Worm (Caenorhabditis elegans) whole organism, dauer: ENCODE measurements around the gene T22F3.10.
"Not testable (repeated sequence)": the region's sequence is repeated elsewhere in the genome, so short reads cannot be mapped to it uniquely, and the experiment has no call there.

Experiments used
- unc-62 ChIP-seq: sonication (generic microtip); optimal IDR thresholded peaks from 2 replicates; lab custom pipeline; 2017; ENCODE audit warnings: missing biosample characterization, missing genetic modification reagents, missing genetic modification characterization

The T22F3.10 gene

ce11 chrV:3606391-3606790 lies 5.2 kb downstream of the T22F3.10 start:
- no peak for TF ChIP-seq unc-62

- TF ChIP-seq unc-62, result no peak
Observed at ce11 chrV:3605325-3605724, 6.2 kb downstream of the T22F3.10 start, which contains the start of gene T22F3.8. TSS of gene T22F3.8 (minus strand) at chrV:3605425.

- no peak for TF ChIP-seq unc-62
Observed at ce11 chrV:3600570-3600969, 11.0 kb downstream of the T22F3.10 start, which contains the start of gene T22F3.7. TSS of gene T22F3.7 (minus strand) at chrV:3600670.

DNA sequence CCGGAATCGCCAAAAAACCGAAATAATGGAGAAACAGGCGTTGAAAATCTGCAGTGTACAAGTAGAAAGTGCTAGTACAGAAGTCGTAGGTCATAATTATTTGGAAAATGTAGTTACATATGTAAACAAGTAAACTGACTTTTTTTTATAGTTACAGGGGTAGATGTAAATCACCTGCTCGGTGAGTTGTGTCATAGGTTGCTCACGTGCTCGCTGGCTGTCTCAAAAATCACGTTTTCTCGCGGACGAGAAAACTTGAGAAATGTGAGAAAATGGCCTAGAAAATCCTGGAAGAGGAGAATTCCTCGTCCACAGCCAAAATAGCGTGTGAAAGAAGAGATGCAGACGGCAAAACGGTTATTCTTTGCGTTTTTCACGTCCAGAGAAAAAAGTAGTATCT lies 14.5 kb downstream of the T22F3.10 start, which contains the start of gene srh-212:
Gene srh-212, minus strand, starts transcription at position 101 of the 400 bp plus-strand sequence.
- TF ChIP-seq unc-62, result not testable (repeated sequence)

- TF ChIP-seq unc-62, result no peak
Observed at ce11 chrV:3594936-3595335, 16.6 kb downstream of the T22F3.10 start, which contains the start of gene srh-213. TSS of gene srh-213 (minus strand) at chrV:3595036.

ce11 chrV:3592099-3592498 lies 19.5 kb downstream of the T22F3.10 start, which contains the start of gene T22F3.12:
TSS of gene T22F3.12 (minus strand) at chrV:3592199.
- TF ChIP-seq unc-62, result no peak

DNA sequence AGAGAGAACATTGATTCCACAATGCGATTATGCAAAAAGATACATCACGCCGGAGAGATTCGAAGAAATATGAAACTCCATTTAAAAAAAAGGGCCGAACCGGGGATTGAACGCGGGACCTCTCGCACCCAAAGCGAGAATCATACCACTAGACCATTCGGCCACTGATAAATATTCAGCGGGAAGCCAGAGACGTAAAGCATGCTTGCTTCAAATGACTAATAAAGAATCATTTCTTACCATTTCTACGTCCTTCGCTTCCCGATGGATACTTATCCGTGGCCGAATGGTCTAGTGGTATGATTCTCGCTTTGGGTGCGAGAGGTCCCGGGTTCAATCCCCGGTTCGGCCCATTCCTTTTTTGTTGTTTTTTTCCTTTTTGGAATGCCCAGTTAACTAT lies 23.3 kb downstream of the T22F3.10 start:
- TF ChIP-seq unc-62, result no peak

DNA sequence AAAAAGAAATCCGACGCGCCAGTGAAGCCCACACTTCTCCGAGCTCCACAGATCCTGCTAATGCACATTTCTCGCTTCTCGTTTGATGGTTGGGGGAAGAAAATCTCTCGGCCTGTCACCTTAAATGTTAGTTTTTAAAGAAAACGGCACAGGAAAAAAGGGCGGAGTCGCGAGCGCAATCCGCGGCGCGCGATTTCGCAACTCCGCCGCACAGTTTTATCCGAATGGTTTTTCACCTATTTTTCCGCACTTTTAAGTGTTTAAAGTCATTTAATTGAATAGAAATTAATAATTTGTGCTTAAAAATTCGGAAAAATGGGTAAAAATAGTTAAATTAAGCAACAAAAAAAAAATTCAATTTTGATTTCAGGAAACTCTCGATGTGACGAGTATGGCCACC lies 23.9 kb downstream of the T22F3.10 start:
- no peak for TF ChIP-seq unc-62

DNA sequence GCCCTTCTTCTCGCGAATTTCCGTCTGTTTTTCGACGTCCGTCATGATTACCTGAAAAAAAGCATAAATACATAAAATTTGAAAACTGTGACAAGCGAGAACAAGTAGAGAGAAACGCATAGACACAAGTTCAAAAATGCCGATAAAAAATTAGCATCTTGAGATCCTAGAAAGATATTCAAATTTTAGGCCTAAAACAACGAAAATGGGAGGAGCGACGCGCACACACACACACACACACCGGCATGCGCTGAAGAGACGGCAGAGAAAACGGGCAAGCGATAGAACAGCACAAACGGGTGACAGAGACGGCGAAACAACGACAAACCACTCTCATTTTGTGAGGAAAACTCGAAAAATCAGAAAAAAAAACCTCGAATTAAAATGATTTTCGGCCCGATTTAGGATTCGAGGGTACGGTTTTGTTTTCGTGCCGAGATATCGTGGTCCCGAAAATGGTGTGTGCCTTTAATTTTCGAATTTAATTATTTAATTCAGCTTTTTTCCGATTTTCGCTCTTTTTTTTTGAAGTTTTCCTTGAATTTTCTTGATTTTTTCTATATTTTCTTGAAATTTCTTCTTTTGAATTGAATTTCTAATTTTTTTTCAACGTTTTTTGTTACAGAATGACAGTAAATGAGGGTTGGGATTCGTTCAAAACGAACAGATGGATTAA lies 25.4 kb downstream of the T22F3.10 start, which contains the start of the genes rpl-11.1 and T22F3.2:
Gene rpl-11.1, minus strand, starts transcription at position 51 of the 676 bp plus-strand sequence.
Gene T22F3.2, plus strand, starts transcription at position 626 of the 676 bp plus-strand sequence.
- no peak for TF ChIP-seq unc-62

DNA sequence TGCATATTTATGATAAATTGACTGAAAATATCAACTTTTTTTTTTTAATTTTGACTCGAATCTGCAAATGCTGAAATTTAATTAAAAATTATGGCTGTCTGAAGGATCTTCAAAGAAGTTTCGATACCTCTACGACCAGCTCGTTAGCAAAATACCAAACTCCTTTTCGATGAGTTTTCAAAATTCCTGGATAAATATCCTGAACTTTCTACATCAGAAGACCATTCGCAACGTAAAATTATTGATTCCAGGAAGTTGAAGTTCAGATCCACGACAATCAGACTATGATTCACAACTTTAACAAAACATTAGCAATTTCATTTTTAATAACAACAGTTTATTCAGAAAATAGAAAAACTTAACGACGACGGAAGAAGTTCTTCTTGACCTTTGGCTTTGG lies 26.5 kb downstream of the T22F3.10 start:
- no peak for TF ChIP-seq unc-62

DNA sequence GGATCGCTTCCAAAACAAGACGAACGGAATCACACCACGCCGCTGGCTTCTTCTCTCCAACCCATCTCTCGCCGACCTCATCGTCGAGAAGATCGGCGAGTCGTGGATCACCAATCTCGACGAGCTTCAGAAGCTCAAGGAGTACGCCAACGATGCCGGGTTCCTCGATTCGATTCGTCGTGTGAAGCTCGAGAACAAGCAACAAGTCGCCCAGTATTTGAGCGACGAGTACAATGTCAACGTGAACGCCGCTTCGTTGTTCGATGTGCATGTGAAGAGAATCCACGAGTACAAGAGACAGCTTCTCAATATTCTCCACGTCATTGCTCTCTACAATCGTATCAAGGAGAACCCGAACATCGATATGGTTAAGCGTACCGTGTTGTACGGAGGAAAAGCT lies 27.9 kb downstream of the T22F3.10 start:
- TF ChIP-seq unc-62, result no peak

DNA sequence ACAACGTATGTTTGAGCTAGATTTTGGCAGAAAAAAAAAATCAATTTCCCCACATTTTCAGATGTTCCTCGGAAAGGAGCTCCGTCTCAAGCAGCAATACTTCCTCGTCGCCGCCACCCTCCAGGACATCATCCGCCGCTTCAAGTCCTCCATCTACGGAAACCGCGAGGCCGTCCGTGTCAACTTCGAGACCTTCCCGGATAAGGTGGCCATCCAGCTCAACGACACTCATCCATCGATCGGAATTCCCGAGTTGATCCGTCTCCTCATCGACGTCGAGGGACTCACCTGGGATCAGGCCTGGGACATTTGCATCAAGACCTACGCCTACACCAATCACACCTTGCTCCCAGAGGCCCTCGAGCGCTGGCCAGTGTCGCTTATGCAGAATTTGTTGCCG lies 28.9 kb downstream of the T22F3.10 start:
- no peak for TF ChIP-seq unc-62

DNA sequence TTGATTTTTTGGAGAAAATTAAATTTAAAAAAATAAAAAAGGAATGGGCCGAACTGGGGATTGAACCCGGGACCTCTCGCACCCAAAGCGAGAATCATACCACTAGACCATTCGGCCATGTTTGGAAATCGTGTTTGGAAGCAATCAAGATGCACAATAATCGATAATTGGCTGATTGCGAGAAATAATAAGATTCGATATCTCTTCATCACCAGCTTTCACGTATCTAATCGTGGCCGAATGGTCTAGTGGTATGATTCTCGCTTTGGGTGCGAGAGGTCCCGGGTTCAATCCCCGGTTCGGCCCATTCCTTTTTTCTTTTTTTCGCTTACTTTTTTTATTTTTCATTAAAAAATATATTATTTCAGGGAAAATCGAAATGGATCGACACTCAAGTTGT lies 29.5 kb downstream of the T22F3.10 start:
- TF ChIP-seq unc-62, result no peak

ce11 chrV:3581643-3582042 lies 29.9 kb downstream of the T22F3.10 start:
- no peak for TF ChIP-seq unc-62

DNA sequence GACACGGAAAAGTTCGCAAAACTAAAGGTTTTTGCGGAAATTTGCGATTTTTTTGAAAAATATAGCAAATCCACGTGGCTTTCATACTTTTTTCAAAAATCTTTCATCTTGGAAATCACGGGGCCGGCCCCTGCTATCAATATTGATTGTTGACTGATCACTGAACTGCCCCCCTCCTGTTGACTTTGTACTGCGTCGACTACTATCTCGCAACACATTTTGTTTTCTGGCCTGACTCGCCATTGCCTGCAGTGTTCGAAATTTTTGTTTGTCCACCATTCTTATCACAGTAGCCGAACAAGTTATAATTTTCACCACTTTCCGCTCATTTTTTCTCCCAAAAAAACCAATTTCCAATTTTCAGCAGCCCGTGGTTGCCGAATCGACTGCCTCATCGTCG lies 30.5 kb downstream of the T22F3.10 start:
- no peak for TF ChIP-seq unc-62

- no peak for TF ChIP-seq unc-62
Observed at ce11 chrV:3580385-3580784, 31.2 kb downstream of the T22F3.10 start.

DNA sequence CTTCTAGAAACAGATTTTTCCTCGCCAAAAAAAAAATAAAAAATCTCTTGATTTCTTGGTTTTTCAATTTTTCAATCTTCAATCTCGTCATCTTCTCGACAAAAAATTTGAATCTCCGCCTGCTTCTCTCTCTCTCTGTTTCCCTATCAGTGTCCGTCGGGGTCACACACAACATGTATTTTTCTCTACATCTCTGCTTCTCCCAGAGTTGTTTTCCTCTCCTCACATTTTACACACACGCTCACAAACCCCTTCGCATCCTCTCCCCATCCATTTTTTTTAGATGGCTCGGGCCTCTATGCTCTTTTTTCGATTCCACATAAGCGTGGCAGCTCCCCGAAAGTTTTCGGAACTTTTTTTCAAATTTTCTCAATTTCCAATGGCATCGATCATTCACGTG lies 31.8 kb downstream of the T22F3.10 start:
- TF ChIP-seq unc-62, result no peak

- TF ChIP-seq unc-62, result no peak
Observed at ce11 chrV:3579248-3579647, 32.3 kb downstream of the T22F3.10 start.
